Worm (Caenorhabditis elegans): Measurements from ENCODE around the gene srbc-29.

Gene srbc-29

DNA sequence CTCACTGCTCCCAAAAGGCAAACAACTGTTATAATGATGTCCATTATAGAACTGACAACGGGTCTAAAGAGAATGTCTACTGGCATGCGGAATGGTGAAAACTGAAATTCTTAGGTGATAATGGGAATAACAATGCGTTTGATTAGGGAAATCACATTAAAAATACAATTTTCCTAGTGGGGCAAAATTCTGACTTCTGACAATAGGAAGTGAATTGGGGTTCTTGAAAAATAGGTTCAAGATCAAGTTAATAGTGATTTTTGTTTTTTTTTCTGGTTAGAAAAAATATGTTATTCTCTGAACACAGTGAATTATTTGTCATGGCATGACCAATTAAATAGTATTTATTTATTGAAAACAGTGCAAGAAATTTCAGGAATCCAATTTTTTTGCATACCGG is 16.2 kb upstream of the srbc-29 start, which contains the start of gene srbc-32:
Gene srbc-32, minus strand, starts transcription at position 101 of the 400 bp plus-strand sequence.
- TF ChIP-seq unc-39 (tag; optimal IDR thresholded peaks at IDR 0.05), result no peak
- no peak for TF ChIP-seq elt-1 (tag; optimal IDR thresholded peaks at IDR 0.05; ENCODE audit: borderline replicate concordance, insufficient read depth)

- TF ChIP-seq lin-13 (tag; optimal IDR thresholded peaks at IDR 0.05) (no peak), ceh-83 (GFP tag; optimal IDR thresholded peaks at IDR 0.05) (no peak), tbx-8 (GFP tag; optimal IDR thresholded peaks at IDR 0.05) (no peak), pha-4 (tag; optimal IDR thresholded peaks at IDR 0.05) (no peak), M03D4.4 (tag; optimal IDR thresholded peaks at IDR 0.05) (no peak), unc-62 (GFP tag; optimal IDR thresholded peaks at IDR 0.05) (no peak), lin-32 (GFP tag; optimal IDR thresholded peaks at IDR 0.05) (no peak), mls-2 (tag; optimal IDR thresholded peaks at IDR 0.05) (no peak), ceh-43 (GFP tag; optimal IDR thresholded peaks at IDR 0.05) (no peak), sptf-1 (tag; optimal IDR thresholded peaks at IDR 0.05) (no peak), elt-3 (tag; optimal IDR thresholded peaks at IDR 0.05) (no peak), ceh-39 (tag; optimal IDR thresholded peaks at IDR 0.05) (no peak)
These were observed 14.0 kb upstream of the srbc-29 start, which contains the start of gene srbc-33 for ce11 chrV:3484702-3485101. srbc-33 (minus strand) TSS chrV:3484802.

DNA sequence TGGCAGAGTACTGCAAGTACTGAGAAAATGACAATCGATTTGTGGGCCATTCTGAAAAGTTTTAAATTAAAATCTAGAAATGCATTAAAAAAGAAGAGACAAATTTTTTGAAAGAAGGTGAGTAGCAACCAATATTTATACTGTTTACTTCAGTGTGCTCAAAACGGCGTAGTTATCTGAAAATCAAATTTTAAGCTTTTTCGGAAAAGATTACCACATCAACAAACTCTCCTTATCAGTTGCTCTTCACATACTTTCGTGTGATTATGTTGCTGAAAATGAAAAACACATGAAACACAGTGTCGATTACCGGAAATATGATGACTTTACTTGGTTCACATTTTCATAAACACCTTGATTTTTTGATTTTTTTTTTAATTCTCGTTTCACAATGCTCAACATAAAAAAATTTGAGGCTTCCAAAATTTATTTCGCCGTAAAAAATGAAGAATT is 11.9 kb upstream of the srbc-29 start, which contains the start of gene lys-7:
Gene lys-7, minus strand, starts transcription at position 51 of the 453 bp plus-strand sequence.
- no peak for TF ChIP-seq tbx-8 (GFP tag; optimal IDR thresholded peaks at IDR 0.05)
- TF ChIP-seq sptf-1 (tag; optimal IDR thresholded peaks at IDR 0.05), result no peak
- no peak for TF ChIP-seq blmp-1 (tag; optimal IDR thresholded peaks at IDR 0.05)
- no peak for TF ChIP-seq nhr-2 (tag; optimal IDR thresholded peaks at IDR 0.05)
- no peak for TF ChIP-seq mls-2 (tag; optimal IDR thresholded peaks at IDR 0.05)
- no peak for TF ChIP-seq nhr-76 (tag; optimal IDR thresholded peaks at IDR 0.05)
- TF ChIP-seq lin-32 (GFP tag; optimal IDR thresholded peaks at IDR 0.05), result no peak
- TF ChIP-seq nhr-12 (tag; optimal IDR thresholded peaks at IDR 0.05), result no peak
- no peak for TF ChIP-seq nhr-237 (tag; optimal IDR thresholded peaks at IDR 0.05)
- no peak for TF ChIP-seq mab-5 (tag; optimal IDR thresholded peaks at IDR 0.05)
- TF ChIP-seq elt-3 (tag; optimal IDR thresholded peaks at IDR 0.05), result no peak
- no peak for TF ChIP-seq ceh-83 (GFP tag; optimal IDR thresholded peaks at IDR 0.05)

DNA sequence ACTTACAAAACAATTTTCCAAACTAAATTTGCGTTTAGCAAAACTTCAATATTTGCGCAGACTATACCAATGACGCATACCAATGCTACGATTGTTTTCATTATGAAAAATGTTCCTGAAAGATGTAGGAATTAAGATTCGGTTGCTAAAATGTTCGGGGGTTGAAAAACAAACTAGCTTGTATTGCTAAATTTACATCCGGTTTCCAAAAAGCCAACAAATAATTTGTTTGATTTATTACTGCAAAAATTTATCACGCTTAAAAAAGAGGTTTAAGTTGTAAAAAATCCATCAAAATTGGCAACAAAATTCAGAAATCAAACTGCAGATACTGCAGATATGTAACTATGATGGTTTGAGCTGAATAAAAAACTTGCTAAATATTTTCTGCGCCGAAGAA is 9.7 kb upstream of the srbc-29 start, which contains the start of gene srbc-30:
Gene srbc-30, minus strand, starts transcription at position 101 of the 400 bp plus-strand sequence.
- no peak for TF ChIP-seq lsy-2 (tag; optimal IDR thresholded peaks at IDR 0.05)
- TF ChIP-seq sptf-1 (tag; optimal IDR thresholded peaks at IDR 0.05), result no peak
- TF ChIP-seq nhr-2 (tag; optimal IDR thresholded peaks at IDR 0.05), result no peak
- no peak for TF ChIP-seq snpc-4 (tag; optimal IDR thresholded peaks at IDR 0.05)
- no peak for TF ChIP-seq mab-5 (tag; optimal IDR thresholded peaks at IDR 0.05)
- TF ChIP-seq elt-1 (tag; optimal IDR thresholded peaks at IDR 0.05; ENCODE audit: borderline replicate concordance, insufficient read depth), result no peak
- TF ChIP-seq zip-8 (tag; optimal IDR thresholded peaks at IDR 0.05), result no peak
- TF ChIP-seq lin-32 (GFP tag; optimal IDR thresholded peaks at IDR 0.05), result no peak
- TF ChIP-seq blmp-1 (tag; optimal IDR thresholded peaks at IDR 0.05), result no peak
- TF ChIP-seq bed-3 (GFP tag; optimal IDR thresholded peaks at IDR 0.05), result no peak
- TF ChIP-seq ztf-11 (tag; optimal IDR thresholded peaks at IDR 0.05), result no peak

DNA sequence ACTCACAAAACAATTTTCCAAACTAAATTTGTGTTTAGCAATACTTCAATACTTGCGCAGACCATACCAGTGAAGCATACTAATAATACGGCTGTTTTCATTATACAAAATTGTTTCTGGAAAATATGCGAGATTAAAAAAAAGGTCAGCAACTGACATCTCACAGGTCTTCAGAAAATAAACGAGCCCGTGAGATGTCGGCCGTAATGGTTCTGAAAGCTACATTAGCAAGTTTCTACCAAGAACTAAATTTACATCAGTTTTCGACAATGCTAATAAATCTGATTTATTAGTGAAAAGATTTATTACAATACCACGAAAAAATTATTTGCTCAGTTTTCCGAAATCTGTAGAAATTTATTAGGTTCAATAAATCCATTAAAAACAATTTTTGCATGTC is 6.8 kb upstream of the srbc-29 start, which contains the start of gene srbc-31:
Gene srbc-31, minus strand, starts transcription at position 101 of the 400 bp plus-strand sequence.
- TF ChIP-seq lin-32 (GFP tag; optimal IDR thresholded peaks at IDR 0.05), result no peak
- no peak for TF ChIP-seq nhr-12 (tag; optimal IDR thresholded peaks at IDR 0.05)
- no peak for TF ChIP-seq tbx-8 (GFP tag; optimal IDR thresholded peaks at IDR 0.05)
- no peak for TF ChIP-seq nhr-237 (tag; optimal IDR thresholded peaks at IDR 0.05)
- TF ChIP-seq elt-3 (tag; optimal IDR thresholded peaks at IDR 0.05), result no peak
- no peak for TF ChIP-seq ceh-39 (tag; optimal IDR thresholded peaks at IDR 0.05)
- no peak for TF ChIP-seq ceh-83 (GFP tag; optimal IDR thresholded peaks at IDR 0.05)
- TF ChIP-seq nhr-76 (tag; optimal IDR thresholded peaks at IDR 0.05), result no peak
- no peak for TF ChIP-seq mep-1 (tag; optimal IDR thresholded peaks at IDR 0.05)
- no peak for TF ChIP-seq lin-13 (tag; optimal IDR thresholded peaks at IDR 0.05)

DNA sequence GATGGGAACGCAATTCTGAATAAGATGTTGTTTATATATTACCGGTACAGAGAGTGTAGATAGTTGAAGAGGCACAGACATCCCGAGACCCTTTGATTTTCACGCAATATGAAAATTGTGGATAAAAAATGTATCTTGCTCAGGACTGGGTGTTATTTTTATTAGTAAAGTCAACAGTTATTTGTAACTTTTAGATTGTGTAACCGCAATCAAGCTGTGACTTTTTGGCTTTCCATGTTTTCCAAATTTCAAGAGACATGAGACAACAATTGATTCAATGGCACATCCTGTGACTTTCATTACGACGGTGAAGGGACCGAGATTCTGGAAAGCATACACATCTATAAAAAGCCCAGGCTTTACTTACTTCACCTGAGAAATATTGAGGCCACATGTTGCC is 5.5 kb upstream of the srbc-29 start:
- TF ChIP-seq snpc-4 (tag; optimal IDR thresholded peaks at IDR 0.05) (no peak), cnd-1 (tag; optimal IDR thresholded peaks at IDR 0.05) (no peak), mep-1 (tag; optimal IDR thresholded peaks at IDR 0.05) (no peak)

DNA sequence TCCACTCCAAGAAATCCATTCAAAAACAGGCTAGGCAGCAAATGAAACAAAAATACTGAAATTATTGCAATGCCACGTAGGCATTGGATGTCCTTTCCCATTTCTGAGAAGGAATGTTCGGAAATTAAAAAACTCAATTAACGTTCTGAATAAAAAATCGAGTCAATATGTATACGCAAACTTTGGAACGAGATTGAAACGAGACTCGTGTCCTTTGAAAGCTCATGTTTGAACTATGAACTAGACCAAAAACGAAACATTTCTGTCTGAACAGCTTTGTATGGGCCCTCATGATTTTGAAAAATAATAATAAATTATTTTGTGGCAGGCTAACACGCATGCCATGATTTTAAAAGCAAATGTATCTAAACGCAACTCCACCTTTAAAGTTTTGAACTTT is 4.3 kb upstream of the srbc-29 start, which contains the start of gene oac-2:
Gene oac-2, minus strand, starts transcription at position 101 of the 400 bp plus-strand sequence.
- TF ChIP-seq zip-8 (tag; optimal IDR thresholded peaks at IDR 0.05) (no peak), blmp-1 (tag; optimal IDR thresholded peaks at IDR 0.05) (no peak), nhr-237 (tag; optimal IDR thresholded peaks at IDR 0.05) (no peak), mls-2 (tag; optimal IDR thresholded peaks at IDR 0.05) (no peak), hlh-1 (tag; optimal IDR thresholded peaks at IDR 0.05) (no peak), sem-2 (GFP tag; optimal IDR thresholded peaks at IDR 0.05) (no peak), elt-3 (tag; optimal IDR thresholded peaks at IDR 0.05) (no peak), lsy-2 (tag; optimal IDR thresholded peaks at IDR 0.05) (no peak), ham-2 (GFP tag; optimal IDR thresholded peaks at IDR 0.05) (no peak), bed-3 (GFP tag; optimal IDR thresholded peaks at IDR 0.05) (no peak), snpc-4 (tag; optimal IDR thresholded peaks at IDR 0.05) (no peak), unc-62 (GFP tag; optimal IDR thresholded peaks at IDR 0.05) (no peak), cnd-1 (tag; optimal IDR thresholded peaks at IDR 0.05) (no peak), ces-1 (GFP tag; optimal IDR thresholded peaks at IDR 0.05) (no peak), pha-4 (tag; optimal IDR thresholded peaks at IDR 0.05) (no peak), mep-1 (tag; optimal IDR thresholded peaks at IDR 0.05) (no peak), nhr-2 (tag; optimal IDR thresholded peaks at IDR 0.05) (no peak), M03D4.4 (tag; optimal IDR thresholded peaks at IDR 0.05) (no peak)
